Fruit fly (Drosophila melanogaster) ovary, adult (tissue): ENCODE data around the gene CG13398.

Source experiments
- CG17801 ChIP-seq: fragments of 200-800 bp; optimal IDR thresholded peaks from 2 replicates; lab custom pipeline; 2019; ENCODE audit warnings: missing biosample characterization, mild to moderate bottlenecking, missing genetic modification characterization, moderate library complexity; ENCODE audit not compliant: partially characterized antibody

CG13398 gene

dm6 chr2L:8376717-8377116, 38.3 kb downstream of the CG13398 start, which contains the start of the genes CG13390 and CG17294:
CG13390 (minus strand) TSS chr2L:8376797.
CG17294 (plus strand) TSS chr2L:8377035.
- peak; percentile 100 for TF ChIP-seq CG17801 (GFP tag; lab: Kevin White, UChicago)

- peak; percentile 12 for TF ChIP-seq CG17801 (GFP tag; lab: Kevin White, UChicago)
Measured at dm6 chr2L:8374235-8374634, 40.8 kb downstream of the CG13398 start, which contains the start of gene Wdr82. Wdr82 (plus strand) TSS chr2L:8374461.

- TF ChIP-seq CG17801 (GFP tag; lab: Kevin White, UChicago), result no peak
Measured at dm6 chr2L:8372248-8372647, 42.8 kb downstream of the CG13398 start.

DNA sequence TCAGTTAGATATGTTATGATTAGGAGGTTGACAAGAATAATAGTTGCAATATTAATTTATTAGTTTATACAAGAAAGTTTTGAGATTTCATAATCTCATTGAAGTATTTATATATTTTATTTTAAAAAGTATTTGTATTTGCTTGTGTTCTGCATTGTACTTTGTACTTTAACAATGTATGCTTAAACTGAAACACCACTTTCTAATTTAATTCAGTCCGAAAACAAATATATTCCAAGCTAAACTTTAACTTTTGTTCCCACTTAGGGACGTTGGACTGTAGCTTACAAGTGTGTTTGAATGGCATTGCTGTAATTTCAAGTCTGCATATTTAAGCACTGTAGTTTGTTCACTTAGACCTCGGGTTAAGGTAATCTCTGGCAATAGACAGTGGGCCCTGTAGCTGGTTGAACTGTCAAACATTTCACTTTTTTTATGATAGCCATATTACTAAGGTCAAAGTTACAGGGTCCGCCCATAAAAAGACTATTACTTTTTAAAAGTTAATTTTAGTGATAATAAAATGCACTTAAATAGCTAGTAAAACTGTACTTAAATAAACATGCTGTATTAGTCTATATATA, 43.6 kb downstream of the CG13398 start:
- TF ChIP-seq CG17801 (GFP tag; lab: Kevin White, UChicago), result peak; percentile 49

DNA sequence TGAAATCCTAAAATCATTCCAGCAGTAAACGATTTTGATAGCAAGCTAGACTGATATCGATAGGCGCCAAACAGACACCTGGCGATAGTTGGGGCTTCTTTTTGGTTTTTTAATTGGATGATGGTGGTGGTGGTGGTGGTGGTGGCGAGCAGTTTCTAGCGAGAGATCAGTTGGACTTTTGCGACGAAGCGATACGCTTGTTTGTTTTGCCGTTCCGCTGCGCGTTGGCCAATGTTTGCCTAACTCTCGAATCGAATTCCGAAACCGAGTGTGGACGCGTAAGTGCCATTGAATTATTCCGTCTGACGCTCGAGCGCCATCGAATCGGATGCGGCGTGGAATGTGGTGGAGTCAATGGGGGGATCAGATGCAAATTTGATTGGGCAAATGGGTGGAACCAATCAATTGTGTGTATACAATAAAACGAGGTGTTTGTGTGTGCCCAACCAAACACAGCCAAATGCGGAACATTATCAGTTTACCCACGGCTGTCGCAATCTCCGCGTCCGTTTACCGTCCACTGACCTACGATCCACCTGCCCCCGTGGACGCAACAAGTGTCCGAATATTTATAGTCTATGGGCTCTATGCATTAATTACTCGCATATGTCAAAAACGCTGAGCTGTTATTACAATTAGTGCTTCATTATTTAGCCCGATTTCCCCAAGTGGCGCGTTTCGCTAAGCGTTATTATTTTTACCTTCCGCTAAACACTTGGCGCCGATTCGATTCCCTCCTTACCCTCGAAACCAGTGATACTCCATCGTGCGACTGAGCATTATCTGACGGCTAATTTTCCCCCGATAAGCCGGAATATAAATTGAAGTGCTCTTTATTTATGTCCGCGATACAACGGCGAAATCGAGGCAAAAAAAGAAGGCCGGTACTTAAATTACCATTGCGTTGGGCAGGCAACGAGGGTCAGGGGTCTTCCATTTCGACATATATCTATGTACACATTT, 44.4 kb downstream of the CG13398 start, which contains the start of gene CG17292:
Gene CG17292 (plus strand): TSS at position 91 of the 963 bp plus-strand sequence.
- TF ChIP-seq CG17801 (GFP tag; lab: Kevin White, UChicago), result peak; percentile 80

dm6 chr2L:8365701-8366643, 49.1 kb downstream of the CG13398 start, which contains the start of gene Pp2A-29B:
Pp2A-29B (plus strand) TSS chr2L:8366038.
- peak; percentile 32 for TF ChIP-seq CG17801 (GFP tag; lab: Kevin White, UChicago)

dm6 chr2L:8364006-8364956, 50.8 kb downstream of the CG13398 start, which contains the start of the genes RpS13 and CSN8:
RpS13 (minus strand) TSS chr2L:8364662.
CSN8 (plus strand) TSS chr2L:8364855.
- peak; percentile 53 for TF ChIP-seq CG17801 (GFP tag; lab: Kevin White, UChicago)

DNA sequence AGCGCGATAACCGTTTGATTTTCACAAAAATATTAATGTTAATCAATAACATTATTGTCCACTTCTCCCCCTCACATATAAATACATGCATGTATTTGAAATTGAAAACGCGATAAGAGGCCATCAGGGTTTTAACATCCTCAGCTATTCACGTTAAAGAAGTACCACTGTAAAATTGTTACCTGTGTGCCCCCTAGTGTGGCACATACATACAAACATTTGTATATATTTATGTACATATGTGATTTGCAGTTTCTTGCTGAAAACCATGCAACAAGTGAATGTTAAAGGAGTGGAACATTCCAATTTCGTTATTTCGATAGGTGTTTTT, 52.1 kb downstream of the CG13398 start:
- TF ChIP-seq CG17801 (GFP tag; lab: Kevin White, UChicago), result no peak

dm6 chr2L:8362273-8362954, 52.6 kb downstream of the CG13398 start, which contains the start of gene CG7627:
CG7627 (minus strand) TSS chr2L:8362469.
- peak; percentile 63 for TF ChIP-seq CG17801 (GFP tag; lab: Kevin White, UChicago)
